Worm (Caenorhabditis elegans): ENCODE data around the gene fbxa-201.
A peak's percentile ranks its signal among the peaks of the same experiment; 100 is the strongest.

The fbxa-201 gene

ce11 chrV:1975049-1975448 lies at the start of gene fbxa-201:
fbxa-201 (plus strand) TSS chrV:1975349.
- no peak for TF ChIP-seq F37D6.2 (tag; optimal IDR thresholded peaks at IDR 0.05)
- no peak for TF ChIP-seq ztf-11 (tag; optimal IDR thresholded peaks at IDR 0.05)
- no peak for TF ChIP-seq unc-62 (GFP tag; optimal IDR thresholded peaks at IDR 0.05 in 1 of 2)
- TF ChIP-seq unc-62 (tag; optimal IDR thresholded peaks at IDR 0.05), result no peak
- no peak for TF ChIP-seq madf-5 (GFP tag; IDR thresholded peaks at IDR 0.05)
- no peak for TF ChIP-seq ztf-7 (tag; optimal IDR thresholded peaks at IDR 0.05)
- no peak for TF ChIP-seq unc-39 (tag; optimal IDR thresholded peaks at IDR 0.05)
- TF ChIP-seq lin-13 (GFP tag; optimal IDR thresholded peaks at IDR 0.05), result no peak
- TF ChIP-seq daf-8 (GFP tag; IDR thresholded peaks at IDR 0.05), result no peak
- no peak for TF ChIP-seq spr-3 (GFP tag; optimal IDR thresholded peaks at IDR 0.05)
- TF ChIP-seq mxl-2 (GFP tag; conservative IDR thresholded peaks at IDR 0.05), result no peak
- no peak for TF ChIP-seq ceh-44 (GFP tag; IDR thresholded peaks at IDR 0.05)
- no peak for TF ChIP-seq mdt-29 (GFP tag; IDR thresholded peaks at IDR 0.05)
- TF ChIP-seq dpl-1 (GFP tag; optimal IDR thresholded peaks at IDR 0.05), result no peak
- TF ChIP-seq hlh-11 (tag; optimal IDR thresholded peaks at IDR 0.05), result no peak

- no peak for TF ChIP-seq saeg-2 (GFP tag; IDR thresholded peaks at IDR 0.05)
- no peak for TF ChIP-seq unc-130 (GFP tag; optimal IDR thresholded peaks at IDR 0.05)
- no peak for TF ChIP-seq skn-1 (tag; optimal IDR thresholded peaks at IDR 0.05)
- no peak for TF ChIP-seq mes-2 (tag; optimal IDR thresholded peaks at IDR 0.05; ENCODE audit: poor library complexity, severe bottlenecking)
Observed at ce11 chrV:1925487-1925886, 49.7 kb upstream of the fbxa-201 start, which contains the start of gene T06A1.1. T06A1.1 (minus strand) TSS chrV:1925587.

ce11 chrV:1927015-1927414 lies 48.1 kb upstream of the fbxa-201 start, which contains the start of gene T06A1.5:
T06A1.5 (plus strand) TSS chrV:1927223.
- TF ChIP-seq nhr-11 (tag; optimal IDR thresholded peaks at IDR 0.05) (no peak), daf-8 (GFP tag; IDR thresholded peaks at IDR 0.05) (no peak), unc-62 (GFP tag; optimal IDR thresholded peaks at IDR 0.05 in 1 of 2) (peak in 1 of 2 experiments; percentile 22), unc-62 (tag; optimal IDR thresholded peaks at IDR 0.05) (no peak), nhr-111 (GFP tag; optimal IDR thresholded peaks at IDR 0.05) (no peak), mes-2 (tag; optimal IDR thresholded peaks at IDR 0.05; ENCODE audit: poor library complexity, severe bottlenecking) (no peak), mxl-3 (GFP tag; optimal IDR thresholded peaks at IDR 0.05) (peak; percentile 1), pqm-1 (tag; optimal IDR thresholded peaks at IDR 0.05) (peak; percentile 90), hlh-11 (tag; optimal IDR thresholded peaks at IDR 0.05) (peak; percentile 49), nhr-41 (GFP tag; IDR thresholded peaks at IDR 0.05) (no peak), dve-1 (tag; optimal IDR thresholded peaks at IDR 0.05; ENCODE audit: insufficient read depth) (peak; percentile 66), lin-29 (GFP tag; IDR thresholded peaks at IDR 0.05) (no peak), dmd-6 (GFP tag; IDR thresholded peaks at IDR 0.05) (peak; percentile 61; the same call in 1 of the 2 replicates), nhr-28 (tag; optimal IDR thresholded peaks at IDR 0.05) (peak; percentile 86), F49E8.2 (tag; optimal IDR thresholded peaks at IDR 0.05; ENCODE audit: borderline replicate concordance) (no peak), daf-12 (tag; optimal IDR thresholded peaks at IDR 0.05) (no peak), daf-16 (GFP tag; optimal IDR thresholded peaks at IDR 0.05) (no peak), daf-16 (tag; optimal IDR thresholded peaks at IDR 0.05) (peak; percentile 51), aly-2 (tag; optimal IDR thresholded peaks at IDR 0.05) (no peak), lin-39 (tag; optimal IDR thresholded peaks at IDR 0.05) (no peak)

- no peak for TF ChIP-seq unc-130 (GFP tag; optimal IDR thresholded peaks at IDR 0.05)
- peak; percentile 95 for TF ChIP-seq aha-1 (tag)
Observed at ce11 chrV:1928473-1928872, 46.7 kb upstream of the fbxa-201 start.

ce11 chrV:1935494-1935893 lies 39.7 kb upstream of the fbxa-201 start:
- TF ChIP-seq spr-3 (GFP tag; optimal IDR thresholded peaks at IDR 0.05), result no peak
- peak; percentile 71 for TF ChIP-seq aha-1 (tag)
- no peak for TF ChIP-seq jun-1 (tag; optimal IDR thresholded peaks at IDR 0.05)
- no peak for TF ChIP-seq nhr-11 (tag; optimal IDR thresholded peaks at IDR 0.05)
- no peak for TF ChIP-seq mxl-2 (GFP tag; conservative IDR thresholded peaks at IDR 0.05)
- peak in 1 of 2 experiments; percentile 26 for TF ChIP-seq unc-62 (GFP tag; optimal IDR thresholded peaks at IDR 0.05 in 1 of 2)
- TF ChIP-seq unc-62 (tag; optimal IDR thresholded peaks at IDR 0.05), result no peak
- TF ChIP-seq lim-7 (GFP tag; IDR thresholded peaks at IDR 0.05), result no peak
- no peak for TF ChIP-seq lin-15B (tag; optimal IDR thresholded peaks at IDR 0.05)

All from whole organism, L4 larva.